Fruit fly (Drosophila melanogaster): Measurements from ENCODE around the gene CG5746.

DNA sequence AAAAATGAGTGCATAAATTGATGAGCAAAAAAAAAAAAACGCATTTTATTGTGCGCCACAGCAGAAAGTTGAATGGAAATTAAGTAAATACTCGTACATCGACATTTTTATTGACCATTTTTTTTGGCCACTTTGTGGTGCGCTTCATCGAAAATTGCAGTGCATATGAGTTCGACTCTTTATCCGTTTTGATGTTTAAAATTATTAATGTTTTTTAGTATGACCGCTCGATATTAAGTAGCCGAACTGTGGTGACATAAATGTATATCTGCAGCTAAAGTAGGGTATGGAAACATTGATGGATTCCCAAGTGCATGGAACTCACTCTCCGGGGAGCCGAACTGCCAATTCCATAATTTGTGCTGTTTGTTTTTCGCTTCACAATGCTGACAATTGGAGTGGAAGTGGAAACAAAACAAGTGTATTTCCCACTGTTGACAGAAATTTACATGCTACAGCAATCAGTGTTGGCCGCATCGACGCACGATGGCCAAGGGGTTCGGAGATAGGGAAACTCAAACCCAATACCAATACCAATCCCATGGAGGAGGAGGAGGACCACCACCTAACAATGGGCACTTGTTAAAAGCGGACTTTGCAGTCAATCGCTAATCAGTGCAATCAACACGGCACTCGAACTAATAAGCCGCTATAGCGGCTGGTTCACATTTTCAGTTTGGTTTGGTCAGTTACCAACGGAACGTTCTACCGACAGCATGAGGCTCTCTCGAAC lies 43.8 kb upstream of the CG5746 start, which contains the start of gene CG13616:
- TF ChIP-seq CG8478 (optimal IDR thresholded peaks at IDR 0.05) (no peak), CTCF (optimal IDR thresholded peaks at IDR 0.05) (no peak)
